Fruit fly (Drosophila melanogaster): Measurements from ENCODE around the gene CG4887.

The CG4887 gene

DNA sequence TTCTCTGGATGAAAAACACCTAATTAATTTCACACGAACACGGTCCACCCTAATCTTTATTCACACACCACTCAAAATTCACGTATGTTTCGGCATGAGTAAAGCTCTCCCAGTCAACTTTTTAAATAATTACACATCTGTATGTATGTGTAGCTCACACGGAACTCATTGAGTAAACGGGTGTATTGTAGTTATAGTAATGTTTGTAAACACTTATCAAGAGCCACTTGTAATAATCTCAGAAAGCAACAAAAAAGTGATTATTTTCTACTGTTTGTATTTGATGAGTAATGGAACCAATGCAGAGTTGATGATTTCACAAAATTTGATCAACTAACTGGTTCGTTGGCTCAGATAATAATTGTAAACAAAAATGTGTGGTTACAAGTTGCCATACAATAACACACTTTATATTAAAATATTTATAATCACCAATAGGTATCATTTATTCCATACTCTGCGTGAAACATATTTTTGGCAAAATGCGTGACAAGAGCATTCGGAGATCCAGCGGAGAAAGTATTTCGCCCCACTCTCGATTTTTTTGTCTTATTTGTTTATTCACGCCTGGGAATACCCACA, 45.2 kb downstream of the CG4887 start (continued):
- peak; percentile 65 for TF ChIP-seq PHDP (tag; optimal IDR thresholded peaks at IDR 0.05)
- peak; percentile 28; the same call in 1 of the 2 replicates for TF ChIP-seq lmd (GFP tag; IDR thresholded peaks at IDR 0.05)
- TF ChIP-seq CoRest (tag; optimal IDR thresholded peaks at IDR 0.05) = peak; percentile 27
- TF ChIP-seq Oaz (GFP tag; IDR thresholded peaks at IDR 0.05) = peak; percentile 34
- TF ChIP-seq CrebB (tag; optimal IDR thresholded peaks at IDR 0.05) = peak; percentile 31
- no peak for TF ChIP-seq en (GFP tag; optimal IDR thresholded peaks at IDR 0.05)
- TF ChIP-seq tap (tag; optimal IDR thresholded peaks at IDR 0.05) = no peak
- TF ChIP-seq nerfin-2 (GFP tag; IDR thresholded peaks at IDR 0.05; ENCODE audit: partially characterized antibody) = no peak
- TF ChIP-seq D19B (GFP tag; optimal IDR thresholded peaks at IDR 0.05) = peak; percentile 70
- TF ChIP-seq CG14441 (GFP tag; IDR thresholded peaks at IDR 0.05) = no peak
- TF ChIP-seq Dip3 (GFP tag; optimal IDR thresholded peaks at IDR 0.05) = peak; percentile 31
- TF ChIP-seq Xrp1 (GFP tag; IDR thresholded peaks at IDR 0.05) = 0 out of 2 replicates have a peak, but pooled peaks have one; percentile 8
- TF ChIP-seq lov (optimal IDR thresholded peaks at IDR 0.05) = no peak
- no peak for TF ChIP-seq lov (GFP tag; IDR thresholded peaks at IDR 0.05)
- TF ChIP-seq CG10366 (GFP tag; IDR thresholded peaks at IDR 0.05) = peak; percentile 7; the same call in 1 of the 2 replicates
- TF ChIP-seq CG30403 (GFP tag; optimal IDR thresholded peaks at IDR 0.05) = peak; percentile 10
- TF ChIP-seq Gug (GFP tag; IDR thresholded peaks at IDR 0.05) = 0 out of 4 replicates have a peak, but pooled peaks have one; percentile 1
- no peak for TF ChIP-seq tna (GFP tag; IDR thresholded peaks at IDR 0.05; ENCODE audit: partially characterized antibody)
- no peak for TF ChIP-seq z (GFP tag; IDR thresholded peaks at IDR 0.05)
- TF ChIP-seq sd (tag; optimal IDR thresholded peaks at IDR 0.05) = peak; percentile 19
- peak; percentile 6; the same call in 1 of the 2 replicates for TF ChIP-seq E2f1 (GFP tag; IDR thresholded peaks at IDR 0.05)
- TF ChIP-seq chn (GFP tag; optimal IDR thresholded peaks at IDR 0.05) = peak; percentile 12
- TF ChIP-seq sug (tag; optimal IDR thresholded peaks at IDR 0.05) = peak; percentile 59
- TF ChIP-seq Med (GFP tag) = peak; percentile 44
- TF ChIP-seq CG16815 (GFP tag; optimal IDR thresholded peaks at IDR 0.05) = peak; percentile 20
- TF ChIP-seq Ptx1 (GFP tag; IDR thresholded peaks at IDR 0.05) = 0 out of 2 replicates have a peak, but pooled peaks have one; percentile 20
- TF ChIP-seq CG32532 (GFP tag; IDR thresholded peaks at IDR 0.05) = 0 out of 2 replicates have a peak, but pooled peaks have one; percentile 15
- TF ChIP-seq gem (tag; optimal IDR thresholded peaks at IDR 0.05) = peak; percentile 76
- TF ChIP-seq CG12769 (tag; optimal IDR thresholded peaks at IDR 0.05) = peak; percentile 57
- peak; percentile 7 for TF ChIP-seq CG9817 (tag; optimal IDR thresholded peaks at IDR 0.05)
- peak; percentile 53 for TF ChIP-seq Xbp1 (GFP tag; optimal IDR thresholded peaks at IDR 0.05)
- peak; percentile 6 for TF ChIP-seq CG12659 (GFP tag; optimal IDR thresholded peaks at IDR 0.05)
- no peak for TF ChIP-seq aop (GFP tag; IDR thresholded peaks at IDR 0.05)
- TF ChIP-seq Hsf (GFP tag; optimal IDR thresholded peaks at IDR 0.05) = peak; percentile 33
- TF ChIP-seq CG17385 (GFP tag; optimal IDR thresholded peaks at IDR 0.05) = peak; percentile 33
- TF ChIP-seq gt (GFP tag; IDR thresholded peaks at IDR 0.05) = no peak
- no peak for TF ChIP-seq scrt (GFP tag; optimal IDR thresholded peaks at IDR 0.05)
- TF ChIP-seq cato (GFP tag; optimal IDR thresholded peaks at IDR 0.05; ENCODE audit: borderline replicate concordance) = peak; percentile 29
- 0 out of 2 replicates have a peak, but pooled peaks have one; percentile 24 for TF ChIP-seq ranshi (GFP tag; IDR thresholded peaks at IDR 0.05)
- TF ChIP-seq Rx (GFP tag; IDR thresholded peaks at IDR 0.05) = no peak
- no peak for TF ChIP-seq jing (GFP tag; optimal IDR thresholded peaks at IDR 0.05)
- TF ChIP-seq CG43689 (GFP tag; IDR thresholded peaks at IDR 0.05) = peak; percentile 47; the same call in 1 of the 2 replicates
- TF ChIP-seq gcm (GFP tag; optimal IDR thresholded peaks at IDR 0.05) = peak; percentile 7
- TF ChIP-seq her (GFP tag; optimal IDR thresholded peaks at IDR 0.05) = no peak
- TF ChIP-seq CG4730 (GFP tag; IDR thresholded peaks at IDR 0.05) = peak; percentile 21; the same call in 1 of the 2 replicates
- TF ChIP-seq ATbp (GFP tag; optimal IDR thresholded peaks at IDR 0.05) = peak; percentile 61
